Fruit fly (Drosophila melanogaster) whole organism, embryonic: ENCODE data around the gene Srg3.

ENCODE experiments used
- ATbp ChIP-seq: fragments of 200-800 bp; sonication (Bioruptor generic); optimal IDR thresholded peaks from 2 replicates; lab custom pipeline; 2017; ENCODE audit warnings: missing biosample characterization, mild to moderate bottlenecking, missing genetic modification characterization, missing genetic modification reagents
- Awh ChIP-seq: fragments of 200-800 bp; sonication (Bioruptor generic); IDR thresholded peaks from 2 replicates; pipeline ENCODE4, ENCODE4 v1.3.6; 2022; ENCODE audit warnings: missing biosample characterization, missing genetic modification characterization
- CG11560 ChIP-seq: fragments of 200-800 bp; sonication (Bioruptor generic); IDR thresholded peaks from 3 replicates; pipeline ENCODE4 v1.3.6; 2022; ENCODE audit warnings: missing biosample characterization, missing genetic modification characterization
- CG12769 ChIP-seq: fragments of 200-800 bp; sonication (Bioruptor generic); optimal IDR thresholded peaks from 2 replicates; lab custom pipeline; 2019; ENCODE audit warnings: missing biosample characterization, mild to moderate bottlenecking, missing genetic modification characterization, moderate library complexity
- CG13894 ChIP-seq: fragments of 200-800 bp; sonication (Bioruptor generic); optimal IDR thresholded peaks from 3 replicates; lab custom pipeline; 2018; ENCODE audit warnings: missing biosample characterization, mild to moderate bottlenecking, missing genetic modification characterization, moderate library complexity
- CG1603 ChIP-seq: fragments of 200-800 bp; sonication (Bioruptor generic); optimal IDR thresholded peaks from 2 replicates; lab custom pipeline; 2019; ENCODE audit warnings: missing biosample characterization, mild to moderate bottlenecking, missing genetic modification characterization, moderate library complexity
- CG16815 ChIP-seq: fragments of 200-800 bp; sonication (Bioruptor generic); optimal IDR thresholded peaks from 3 replicates; lab custom pipeline; 2017; ENCODE audit warnings: missing biosample characterization, mild to moderate bottlenecking, missing genetic modification characterization
- CG17385 ChIP-seq: fragments of 200-800 bp; sonication (Bioruptor generic); optimal IDR thresholded peaks from 3 replicates; lab custom pipeline; 2018; ENCODE audit warnings: missing biosample characterization, mild to moderate bottlenecking, missing genetic modification characterization
- CG17802 ChIP-seq: fragments of 200-800 bp; sonication (Bioruptor generic); optimal IDR thresholded peaks from 2 replicates; lab custom pipeline; 2018; ENCODE audit warnings: missing biosample characterization, mild to moderate bottlenecking, missing genetic modification characterization, moderate library complexity
- CG1832 ChIP-seq: fragments of 200-800 bp; sonication (Bioruptor generic); optimal IDR thresholded peaks from 2 replicates; lab custom pipeline; 2017; ENCODE audit warnings: missing biosample characterization, mild to moderate bottlenecking, missing genetic modification characterization, inconsistent platforms
- CG2889 ChIP-seq: fragments of 200-800 bp; sonication (Bioruptor generic); IDR thresholded peaks from 3 replicates; pipeline ENCODE4 v1.3.6; 2022; ENCODE audit warnings: missing biosample characterization, missing genetic modification characterization
- CG30431 ChIP-seq: fragments of 200-800 bp; sonication (Bioruptor generic); optimal IDR thresholded peaks from 2 replicates; lab custom pipeline; 2017; ENCODE audit warnings: missing biosample characterization, missing genetic modification characterization
- CG32772 ChIP-seq: fragments of 200-800 bp; sonication (Bioruptor generic); IDR thresholded peaks from 2 replicates; pipeline ENCODE4 v1.3.6; 2022; ENCODE audit warnings: missing biosample characterization, missing genetic modification characterization
- CG34422 ChIP-seq: fragments of 200-800 bp; sonication (Bioruptor generic); IDR thresholded peaks from 3 replicates; pipeline ENCODE4 v1.3.6; 2022; ENCODE audit warnings: missing biosample characterization, missing genetic modification characterization
- CG3838 ChIP-seq: fragments of 200-800 bp; sonication (Bioruptor generic); optimal IDR thresholded peaks from 3 replicates; lab custom pipeline; 2016; ENCODE audit warnings: missing biosample characterization, missing genetic modification characterization
- CG8924 ChIP-seq: fragments of 200-800 bp; optimal IDR thresholded peaks from 3 replicates; lab custom pipeline; 2019; ENCODE audit warnings: missing biosample characterization, mild to moderate bottlenecking, missing genetic modification characterization, moderate library complexity
- CG8944 ChIP-seq: fragments of 200-800 bp; sonication (Bioruptor generic); optimal IDR thresholded peaks from 3 replicates; lab custom pipeline; 2016; ENCODE audit warnings: missing biosample characterization, missing genetic modification characterization
- CoRest ChIP-seq: fragments of 200-800 bp; sonication (Bioruptor generic); optimal IDR thresholded peaks from 3 replicates; lab custom pipeline; 2018; ENCODE audit warnings: missing biosample characterization, mild to moderate bottlenecking, missing genetic modification characterization, moderate library complexity
- CrebB ChIP-seq: fragments of 200-800 bp; sonication (Bioruptor generic); optimal IDR thresholded peaks from 3 replicates; lab custom pipeline; 2018; ENCODE audit warnings: missing biosample characterization, mild to moderate bottlenecking, missing genetic modification characterization
- D ChIP-seq, 2 experiments: fragments of 200-800 bp in 1 of 2; fragments of >200 bp in 1 of 2; sonication (Bioruptor generic) in 1 of 2; optimal IDR thresholded peaks; 2 replicates in 1 of 2; 3 replicates in 1 of 2; lab custom pipeline; 2017; ENCODE audit warnings: mild to moderate bottlenecking in 1 of 2, missing biosample characterization in 1 of 2, missing genetic modification characterization in 1 of 2, missing genetic modification reagents in 1 of 2
- Dek ChIP-seq: fragments of 200-800 bp; sonication (Bioruptor generic); optimal IDR thresholded peaks from 3 replicates; lab custom pipeline; 2019; ENCODE audit warnings: missing biosample characterization, mild to moderate bottlenecking, missing genetic modification characterization, moderate library complexity
- Dip3 ChIP-seq: fragments of 200-800 bp; sonication (Bioruptor generic); optimal IDR thresholded peaks from 3 replicates; lab custom pipeline; 2016; ENCODE audit warnings: missing biosample characterization, missing genetic modification characterization
- Dll ChIP-seq: fragments of 200-800 bp; sonication (Bioruptor generic); IDR thresholded peaks from 4 replicates; pipeline ENCODE4 v1.3.6; 2022; ENCODE audit warnings: missing biosample characterization, missing genetic modification characterization; ENCODE audit not compliant: partially characterized antibody
- E2f1 ChIP-seq: fragments of 200-800 bp; sonication (Bioruptor generic); IDR thresholded peaks from 2 replicates; pipeline ENCODE4 v1.3.6; 2022; ENCODE audit warnings: missing biosample characterization, missing genetic modification characterization
- Hr51 ChIP-seq, 2 experiments: fragments of 200-800 bp; sonication (Bioruptor generic); optimal IDR thresholded peaks; 2 replicates in 1 of 2; 3 replicates in 1 of 2; lab custom pipeline; 2016 to 2018; ENCODE audit warnings: missing biosample characterization in 2 of 2, missing genetic modification characterization in 2 of 2, mild to moderate bottlenecking in 1 of 2, moderate library complexity in 1 of 2
- Mad ChIP-seq: fragments of 200-800 bp; sonication (Bioruptor generic); optimal IDR thresholded peaks from 2 replicates; lab custom pipeline; 2016; ENCODE audit warnings: missing biosample characterization, missing genetic modification characterization
- NC2α ChIP-seq: fragments of 200-800 bp; sonication (Bioruptor generic); optimal IDR thresholded peaks from 2 replicates; lab custom pipeline; 2016; ENCODE audit warnings: missing biosample characterization, missing genetic modification characterization
- Neu2 ChIP-seq: fragments of 200-800 bp; sonication (Bioruptor generic); optimal IDR thresholded peaks from 3 replicates; lab custom pipeline; 2016; ENCODE audit warnings: missing biosample characterization, missing genetic modification characterization, borderline replicate concordance
- PHDP ChIP-seq: fragments of 200-800 bp; sonication (Bioruptor generic); optimal IDR thresholded peaks from 3 replicates; lab custom pipeline; 2018; ENCODE audit warnings: missing biosample characterization, mild to moderate bottlenecking, missing genetic modification characterization, moderate library complexity
- chinmo ChIP-seq: fragments of 200-800 bp; sonication (Bioruptor generic); IDR thresholded peaks from 4 replicates; pipeline ENCODE4 v1.3.6; 2022; ENCODE audit warnings: missing biosample characterization, missing genetic modification characterization; ENCODE audit not compliant: partially characterized antibody
- crc ChIP-seq: fragments of 200-800 bp; sonication (Bioruptor generic); optimal IDR thresholded peaks from 2 replicates; lab custom pipeline; 2016; ENCODE audit warnings: missing biosample characterization, missing genetic modification characterization
- da ChIP-seq: fragments of 200-800 bp; sonication (Bioruptor generic); optimal IDR thresholded peaks from 2 replicates; lab custom pipeline; 2016; ENCODE audit warnings: missing biosample characterization, missing genetic modification characterization
- disco-r ChIP-seq: fragments of 200-800 bp; sonication (Bioruptor generic); optimal IDR thresholded peaks from 2 replicates; lab custom pipeline; 2016; ENCODE audit warnings: missing biosample characterization, missing genetic modification characterization
- esg ChIP-seq: fragments of 200-800 bp; sonication (Bioruptor generic); conservative IDR thresholded peaks from 2 replicates; pipeline ENCODE4 v1.3.6; 2022; ENCODE audit warnings: missing biosample characterization, missing genetic modification characterization
- fru ChIP-seq: fragments of >200 bp; optimal IDR thresholded peaks from 2 replicates; lab custom pipeline; 2017
- jumu ChIP-seq: fragments of 200-800 bp; sonication (Bioruptor generic); optimal IDR thresholded peaks from 3 replicates; lab custom pipeline; 2016; ENCODE audit warnings: missing biosample characterization, missing genetic modification characterization
- klu ChIP-seq: fragments of 200-800 bp; sonication (Bioruptor generic); IDR thresholded peaks from 2 replicates; pipeline ENCODE4 v1.3.6; 2022; ENCODE audit warnings: missing biosample characterization, missing genetic modification characterization
- lab ChIP-seq: fragments of 200-800 bp; sonication (Bioruptor generic); optimal IDR thresholded peaks from 3 replicates; lab custom pipeline; 2017; ENCODE audit warnings: missing biosample characterization, missing genetic modification characterization, mild to moderate bottlenecking, moderate library complexity, missing genetic modification reagents
- lola ChIP-seq, 3 experiments: fragments of >200 bp in 2 of 3; fragments of 200-800 bp in 1 of 3; sonication (Bioruptor generic) in 1 of 3; optimal IDR thresholded peaks; 2 replicates each; lab custom pipeline; 2017 to 2019; ENCODE audit warnings: missing biosample characterization in 3 of 3, missing genetic modification characterization in 3 of 3, mild to moderate bottlenecking in 1 of 3, moderate library complexity in 1 of 3
- maf-S ChIP-seq: fragments of 200-800 bp; sonication (Bioruptor generic); optimal IDR thresholded peaks from 2 replicates; lab custom pipeline; 2016; ENCODE audit warnings: missing biosample characterization, missing genetic modification characterization
- mld ChIP-seq: fragments of 200-800 bp; sonication (Bioruptor generic); IDR thresholded peaks from 3 replicates; pipeline ENCODE4 v1.3.6; 2022; ENCODE audit warnings: missing biosample characterization, missing genetic modification characterization; ENCODE audit not compliant: partially characterized antibody
- nerfin-2 ChIP-seq: fragments of 200-800 bp; sonication (Bioruptor generic); IDR thresholded peaks from 2 replicates; pipeline ENCODE4 v1.3.6; 2022; ENCODE audit warnings: missing biosample characterization, missing genetic modification characterization; ENCODE audit not compliant: partially characterized antibody
- nom ChIP-seq: fragments of 200-800 bp; sonication (Bioruptor generic); optimal IDR thresholded peaks from 2 replicates; lab custom pipeline; 2017; ENCODE audit warnings: missing biosample characterization, missing genetic modification characterization, mild to moderate bottlenecking, moderate library complexity, missing genetic modification reagents
- pb ChIP-seq: fragments of 200-800 bp; sonication (Bioruptor generic); optimal IDR thresholded peaks from 3 replicates; lab custom pipeline; 2016; ENCODE audit warnings: missing biosample characterization, missing genetic modification characterization
- pfk ChIP-seq: fragments of 200-800 bp; sonication (Bioruptor generic); optimal IDR thresholded peaks from 2 replicates; lab custom pipeline; 2018; ENCODE audit warnings: missing biosample characterization, mild to moderate bottlenecking, missing genetic modification characterization, moderate library complexity
- sd ChIP-seq: fragments of 200-800 bp; sonication (Bioruptor generic); optimal IDR thresholded peaks from 3 replicates; lab custom pipeline; 2018; ENCODE audit warnings: missing biosample characterization, mild to moderate bottlenecking, missing genetic modification characterization, moderate library complexity
- so ChIP-seq: fragments of 200-800 bp; sonication (Bioruptor generic); IDR thresholded peaks from 3 replicates; pipeline ENCODE4 v1.3.6; 2022; ENCODE audit warnings: missing biosample characterization, missing genetic modification characterization
- stc ChIP-seq: fragments of 200-800 bp; sonication (Bioruptor generic); IDR thresholded peaks from 2 replicates; pipeline ENCODE4 v1.3.6; 2022; ENCODE audit warnings: missing biosample characterization, missing genetic modification characterization

Srg3 gene

dm6 chr3L:9401354-9402156 is 41.5 kb upstream of the Srg3 start (continued):
- TF ChIP-seq so (peak; percentile 42; the same call in 1 of the 3 replicates), CG8924 (peak; percentile 20), Hr51 (GFP tag; optimal IDR thresholded peaks at IDR 0.05; lab: Kevin White, UChicago) (no peak), Dek (no peak), klu (GFP tag; lab: Robert Waterston, UW) (no peak), CG30431 (GFP tag; lab: Kevin White, UChicago) (no peak), da (GFP tag; lab: Kevin White, UChicago) (no peak), Mad (GFP tag; lab: Kevin White, UChicago) (no peak), Dip3 (GFP tag; lab: Kevin White, UChicago) (no peak), pb (no peak), CG1832 (GFP tag; lab: Kevin White, UChicago) (peak; percentile 85), E2f1 (no peak), lola (GFP tag; optimal IDR thresholded peaks at IDR 0.05; lab: Kevin White, UChicago) (peak in 1 of 3 experiments; percentile 73), CG17802 (tag; lab: Kevin White, UChicago) (no peak), nom (peak; percentile 39), PHDP (no peak), stc (GFP tag; lab: Robert Waterston, UW) (peak; percentile 13; the same call in 1 of the 2 replicates), mld (GFP tag; lab: Robert Waterston, UW) (no peak), NC2α (GFP tag; lab: Kevin White, UChicago) (no peak), jumu (GFP tag; lab: Kevin White, UChicago) (no peak), pfk (GFP tag; lab: Kevin White, UChicago) (no peak), maf-S (GFP tag; lab: Kevin White, UChicago) (no peak), disco-r (no peak), chinmo (GFP tag; lab: Robert Waterston, UW) (peak; percentile 83; the same call in 3 of the 4 replicates), CG12769 (tag; lab: Kevin White, UChicago) (no peak), Neu2 (GFP tag; lab: Kevin White, UChicago) (no peak), CG3838 (no peak), ATbp (GFP tag; lab: Kevin White, UChicago) (no peak), sd (peak; percentile 94), CG11560 (tag; lab: Robert Waterston, UW) (no peak), lab (GFP tag; lab: Kevin White, UChicago) (no peak), nerfin-2 (no peak), CG1603 (no peak), Dll (GFP tag; lab: Robert Waterston, UW) (no peak), CG34422 (peak; percentile 6; the same call in 1 of the 3 replicates), CG8944 (GFP tag; lab: Kevin White, UChicago) (no peak), crc (GFP tag; lab: Kevin White, UChicago) (no peak), CG16815 (GFP tag; lab: Kevin White, UChicago) (no peak), Awh (GFP tag; lab: Robert Waterston, UW) (no peak), CG32772 (GFP tag; lab: Robert Waterston, UW) (no peak), CoRest (tag; lab: Kevin White, UChicago) (no peak), CG13894 (no peak), CrebB (tag; lab: Kevin White, UChicago) (no peak), D (optimal IDR thresholded peaks at IDR 0.05; lab: Kevin White, UChicago) (peak; percentile 6), D (GFP tag; optimal IDR thresholded peaks at IDR 0.05; lab: Kevin White, UChicago) (no peak), esg (GFP tag; lab: Robert Waterston, UW) (no peak), CG17385 (peak; percentile 11), CG2889 (GFP tag; lab: Robert Waterston, UW) (no peak), fru (lab: Kevin White, UChicago) (no peak)
